Fruit fly (Drosophila melanogaster) whole organism, embryonic: ENCODE measurements around the gene CG15408.

Experiments used
- Ada2b ChIP-seq: fragments of 200-800 bp; sonication (Bioruptor generic); IDR thresholded peaks from 2 replicates; pipeline ENCODE4 v1.3.6; 2022; ENCODE audit warnings: missing biosample characterization, missing genetic modification characterization
- B-H1 ChIP-seq: fragments of 200-800 bp; sonication (Bioruptor generic); IDR thresholded peaks from 3 replicates; pipeline ENCODE4 v1.3.6; 2022; ENCODE audit warnings: missing biosample characterization, missing genetic modification characterization
- CG10274 ChIP-seq: fragments of 200-800 bp; sonication (Bioruptor generic); optimal IDR thresholded peaks from 3 replicates; lab custom pipeline; 2017; ENCODE audit warnings: missing biosample characterization, mild to moderate bottlenecking, missing genetic modification characterization
- CG11398 ChIP-seq: fragments of 200-800 bp; sonication (Bioruptor generic); optimal IDR thresholded peaks from 2 replicates; lab custom pipeline; 2016; ENCODE audit warnings: missing biosample characterization, missing genetic modification characterization
- CG11696 ChIP-seq: fragments of 200-800 bp; sonication (Bioruptor generic); IDR thresholded peaks from 2 replicates; pipeline ENCODE4 v1.3.6; 2022; ENCODE audit warnings: missing biosample characterization, missing genetic modification characterization
- CG12155 ChIP-seq: fragments of 200-800 bp; sonication (Bioruptor generic); optimal IDR thresholded peaks from 3 replicates; lab custom pipeline; 2016; ENCODE audit warnings: missing biosample characterization, missing genetic modification characterization
- CG12299 ChIP-seq: fragments of 200-800 bp; sonication (Bioruptor generic); optimal IDR thresholded peaks from 2 replicates; lab custom pipeline; 2018; ENCODE audit warnings: missing biosample characterization, mild to moderate bottlenecking, missing genetic modification characterization
- CG13775 ChIP-seq: fragments of 200-800 bp; sonication (Bioruptor generic); optimal IDR thresholded peaks from 3 replicates; lab custom pipeline; 2017; ENCODE audit warnings: missing biosample characterization, mild to moderate bottlenecking, missing genetic modification characterization
- CG14860 ChIP-seq: fragments of 200-800 bp; sonication (Bioruptor generic); IDR thresholded peaks from 3 replicates; pipeline ENCODE4 v1.3.6; 2022; ENCODE audit warnings: missing biosample characterization, missing genetic modification characterization; ENCODE audit not compliant: partially characterized antibody
- CG14965 ChIP-seq: fragments of 200-800 bp; sonication (Bioruptor generic); optimal IDR thresholded peaks from 2 replicates; lab custom pipeline; 2016; ENCODE audit warnings: missing biosample characterization, missing genetic modification characterization, borderline replicate concordance
- CG17612 ChIP-seq: fragments of 200-800 bp; sonication (Bioruptor generic); IDR thresholded peaks from 2 replicates; pipeline ENCODE4 v1.3.6; 2022; ENCODE audit warnings: missing biosample characterization, missing genetic modification characterization
- CG1832 ChIP-seq: fragments of 200-800 bp; sonication (Bioruptor generic); optimal IDR thresholded peaks from 2 replicates; lab custom pipeline; 2017; ENCODE audit warnings: missing biosample characterization, mild to moderate bottlenecking, missing genetic modification characterization, inconsistent platforms
- CG2199 ChIP-seq: fragments of 200-800 bp; sonication (Bioruptor generic); IDR thresholded peaks from 3 replicates; pipeline ENCODE4 v1.3.6; 2022; ENCODE audit warnings: missing biosample characterization, missing genetic modification characterization
- CG32532 ChIP-seq: fragments of 200-800 bp; sonication (Bioruptor generic); IDR thresholded peaks from 2 replicates; pipeline ENCODE4 v1.3.6; 2022; ENCODE audit warnings: missing biosample characterization, missing genetic modification characterization
- CG4820 ChIP-seq: fragments of 200-800 bp; sonication (Bioruptor generic); optimal IDR thresholded peaks from 3 replicates; lab custom pipeline; 2016; ENCODE audit warnings: missing biosample characterization, missing genetic modification characterization
- CG6813 ChIP-seq: fragments of 200-800 bp; sonication (Bioruptor generic); optimal IDR thresholded peaks from 2 replicates; lab custom pipeline; 2017; ENCODE audit warnings: missing biosample characterization, missing genetic modification characterization, mild to moderate bottlenecking, moderate library complexity, missing genetic modification reagents
- D19B ChIP-seq: fragments of 200-800 bp; sonication (Bioruptor generic); optimal IDR thresholded peaks from 2 replicates; lab custom pipeline; 2017; ENCODE audit warnings: missing biosample characterization, mild to moderate bottlenecking, missing genetic modification characterization
- Gug ChIP-seq: fragments of 200-800 bp; sonication (Bioruptor generic); IDR thresholded peaks from 4 replicates; pipeline ENCODE4 v1.3.6; 2022; ENCODE audit warnings: missing biosample characterization, missing genetic modification characterization
- Hmr ChIP-seq: fragments of 200-800 bp; sonication (Bioruptor generic); optimal IDR thresholded peaks from 3 replicates; lab custom pipeline; 2017; ENCODE audit warnings: mild to moderate bottlenecking, missing biosample characterization, missing genetic modification reagents, missing genetic modification characterization
- Jarid2 ChIP-seq: fragments of 200-800 bp; sonication (Bioruptor generic); optimal IDR thresholded peaks from 3 replicates; lab custom pipeline; 2017; ENCODE audit warnings: mild to moderate bottlenecking, missing biosample characterization, missing genetic modification reagents, missing genetic modification characterization
- Mad ChIP-seq: fragments of 200-800 bp; sonication (Bioruptor generic); optimal IDR thresholded peaks from 2 replicates; lab custom pipeline; 2016; ENCODE audit warnings: missing biosample characterization, missing genetic modification characterization
- Mrtf ChIP-seq: fragments of 200-800 bp; sonication (Bioruptor generic); IDR thresholded peaks from 3 replicates; pipeline ENCODE4 v1.3.6; 2022; ENCODE audit warnings: missing biosample characterization, missing genetic modification characterization
- NC2β ChIP-seq: fragments of 200-800 bp; sonication (Bioruptor generic); optimal IDR thresholded peaks from 2 replicates; lab custom pipeline; 2016; ENCODE audit warnings: missing biosample characterization, missing genetic modification characterization
- NFAT ChIP-seq: fragments of 200-800 bp; sonication (Bioruptor generic); IDR thresholded peaks from 2 replicates; pipeline ENCODE4 v1.3.6; 2022; ENCODE audit warnings: missing biosample characterization, missing genetic modification characterization
- Neu2 ChIP-seq: fragments of 200-800 bp; sonication (Bioruptor generic); optimal IDR thresholded peaks from 3 replicates; lab custom pipeline; 2016; ENCODE audit warnings: missing biosample characterization, missing genetic modification characterization, borderline replicate concordance
- Oaz ChIP-seq: fragments of 200-800 bp; sonication (Bioruptor generic); IDR thresholded peaks from 2 replicates; pipeline ENCODE4 v1.3.6; 2022; ENCODE audit warnings: missing biosample characterization, missing genetic modification characterization
- Pdp1 ChIP-seq, 2 experiments: fragments of 200-800 bp; sonication (Bioruptor generic); optimal IDR thresholded peaks; 3 replicates each; lab custom pipeline; 2016; ENCODE audit warnings: missing biosample characterization in 2 of 2, missing genetic modification characterization in 2 of 2, mild to moderate bottlenecking in 1 of 2, moderate library complexity in 1 of 2
- Vsx1 ChIP-seq: fragments of 200-800 bp; sonication (Bioruptor generic); optimal IDR thresholded peaks from 2 replicates; lab custom pipeline; 2017; ENCODE audit warnings: missing biosample characterization, mild to moderate bottlenecking, missing genetic modification characterization, missing genetic modification reagents
- Xbp1 ChIP-seq: fragments of 200-800 bp; sonication (Bioruptor generic); optimal IDR thresholded peaks from 3 replicates; lab custom pipeline; 2016; ENCODE audit warnings: missing biosample characterization, mild to moderate bottlenecking, missing genetic modification characterization
- cad ChIP-seq: fragments of >200 bp; optimal IDR thresholded peaks from 2 replicates; lab custom pipeline; 2017; ENCODE audit warnings: missing biosample characterization, missing genetic modification characterization
- dan ChIP-seq: fragments of 200-800 bp; sonication (Bioruptor generic); IDR thresholded peaks from 2 replicates; pipeline ENCODE4 v1.3.6; 2022; ENCODE audit warnings: missing biosample characterization, missing genetic modification characterization
- dimm ChIP-seq: fragments of 200-800 bp; sonication (Bioruptor generic); IDR thresholded peaks from 2 replicates; pipeline ENCODE4 v1.3.6; 2022; ENCODE audit warnings: missing biosample characterization, missing genetic modification characterization
- eyg ChIP-seq: fragments of 200-800 bp; sonication (Bioruptor generic); optimal IDR thresholded peaks from 3 replicates; lab custom pipeline; 2016; ENCODE audit warnings: missing biosample characterization, missing genetic modification characterization
- gcm ChIP-seq: fragments of 200-800 bp; sonication (Bioruptor generic); optimal IDR thresholded peaks from 2 replicates; lab custom pipeline; 2019; ENCODE audit warnings: missing biosample characterization, mild to moderate bottlenecking, missing genetic modification characterization, moderate library complexity
- grn ChIP-seq: fragments of 200-800 bp; sonication (Bioruptor generic); optimal IDR thresholded peaks from 3 replicates; lab custom pipeline; 2017; ENCODE audit warnings: missing biosample characterization, missing genetic modification characterization
- gsb ChIP-seq: fragments of 200-800 bp; sonication (Bioruptor generic); IDR thresholded peaks from 2 replicates; pipeline ENCODE4 v1.3.6; 2022; ENCODE audit warnings: missing biosample characterization, missing genetic modification characterization
- hkb ChIP-seq, 2 experiments: fragments of 200-800 bp in 1 of 2; fragments of >200 bp in 1 of 2; sonication (Bioruptor generic) in 1 of 2; IDR thresholded peaks in 1 of 2; optimal IDR thresholded peaks in 1 of 2; 2 replicates each; pipeline versions ENCODE4 v1.3.6 to Lab custom; 2017 to 2022; ENCODE audit warnings: missing biosample characterization in 1 of 2, missing genetic modification characterization in 1 of 2
- nau ChIP-seq: fragments of 200-800 bp; sonication (Bioruptor generic); optimal IDR thresholded peaks from 3 replicates; lab custom pipeline; 2017; ENCODE audit warnings: missing biosample characterization, mild to moderate bottlenecking, missing genetic modification characterization, missing genetic modification reagents
- p53 ChIP-seq: fragments of 200-800 bp; sonication (Bioruptor generic); optimal IDR thresholded peaks from 2 replicates; lab custom pipeline; 2016; ENCODE audit warnings: missing biosample characterization, missing genetic modification characterization
- peb ChIP-seq: fragments of 200-800 bp; sonication (Bioruptor generic); IDR thresholded peaks from 2 replicates; pipeline ENCODE4 v1.3.6; 2022; ENCODE audit warnings: missing biosample characterization, missing genetic modification characterization
- phol ChIP-seq: fragments of 200-800 bp; sonication (Bioruptor generic); optimal IDR thresholded peaks from 3 replicates; lab custom pipeline; 2018; ENCODE audit warnings: missing biosample characterization, mild to moderate bottlenecking, missing genetic modification characterization, moderate library complexity
- psq ChIP-seq: fragments of 200-800 bp; sonication (Bioruptor generic); optimal IDR thresholded peaks from 2 replicates; lab custom pipeline; 2017; ENCODE audit warnings: missing biosample characterization, missing genetic modification characterization
- ranshi ChIP-seq: fragments of 200-800 bp; sonication (Bioruptor generic); IDR thresholded peaks from 2 replicates; pipeline ENCODE4 v1.3.6; 2022; ENCODE audit warnings: missing biosample characterization, missing genetic modification characterization
- rib ChIP-seq: fragments of 200-800 bp; sonication (Bioruptor generic); IDR thresholded peaks from 2 replicates; pipeline ENCODE4 v1.3.6; 2022; ENCODE audit warnings: missing biosample characterization, missing genetic modification characterization
- ro ChIP-seq: fragments of 200-800 bp; sonication (Bioruptor generic); IDR thresholded peaks from 2 replicates; pipeline ENCODE4 v1.3.6; 2022; ENCODE audit warnings: missing biosample characterization, missing genetic modification characterization
- sisA ChIP-seq: fragments of 200-800 bp; sonication (Bioruptor generic); IDR thresholded peaks from 2 replicates; pipeline ENCODE4 v1.3.6; 2022; ENCODE audit warnings: missing biosample characterization, missing genetic modification characterization
- stwl ChIP-seq: fragments of 200-800 bp; sonication (Bioruptor generic); optimal IDR thresholded peaks from 3 replicates; lab custom pipeline; 2018; ENCODE audit warnings: missing biosample characterization, mild to moderate bottlenecking, missing genetic modification characterization, moderate library complexity
- usp ChIP-seq: fragments of >200 bp; optimal IDR thresholded peaks from 2 replicates; lab custom pipeline; 2017; ENCODE audit warnings: missing biosample characterization, missing genetic modification characterization
- wdn ChIP-seq: fragments of 200-800 bp; sonication (Bioruptor generic); IDR thresholded peaks from 2 replicates; pipeline ENCODE4 v1.3.6; 2022; ENCODE audit warnings: missing biosample characterization, missing genetic modification characterization

The CG15408 gene

DNA sequence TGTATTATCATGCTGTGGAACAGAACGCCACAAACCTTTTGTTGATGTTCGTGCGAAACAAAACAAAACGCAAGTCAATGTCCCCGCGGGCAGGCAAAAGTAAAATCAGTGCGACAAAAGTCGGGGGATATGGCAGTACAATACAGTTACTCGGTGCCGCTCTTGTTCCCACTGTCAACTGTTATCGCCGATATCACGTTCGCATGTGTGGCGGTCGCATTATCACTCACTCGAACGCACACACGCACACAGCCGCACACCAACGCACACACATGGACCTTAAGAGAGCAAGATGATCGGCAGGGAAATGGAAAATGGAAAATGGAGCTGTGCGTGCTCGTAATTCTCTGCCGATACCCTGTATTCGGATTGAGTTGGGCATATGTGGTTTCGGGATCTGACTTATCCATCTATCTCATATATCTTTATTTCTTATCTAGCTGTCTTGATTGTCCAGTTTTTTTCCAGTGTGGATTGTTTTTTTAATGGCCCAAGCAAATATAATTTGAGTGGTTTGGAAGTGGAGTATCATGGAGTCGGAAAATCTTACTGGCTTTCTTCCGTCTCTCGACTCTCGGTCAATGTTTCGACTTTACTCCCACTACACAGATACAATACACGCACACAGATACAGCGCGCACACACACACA is 6.1 kb downstream of the CG15408 start (continued):
- peak; percentile 7 for TF ChIP-seq CG14965
- TF ChIP-seq Pdp1 (GFP tag; optimal IDR thresholded peaks at IDR 0.05; lab: Kevin White, UChicago), result peak; percentile 3 to 78
- peak; percentile 79 for TF ChIP-seq CG11398 (GFP tag; lab: Kevin White, UChicago)
- no peak for TF ChIP-seq CG12299 (tag; lab: Kevin White, UChicago)
- TF ChIP-seq CG12155 (GFP tag; lab: Kevin White, UChicago), result peak; percentile 47
- TF ChIP-seq wdn (GFP tag; lab: Robert Waterston, UW), result peak; percentile 30; the same call in 1 of the 2 replicates
- TF ChIP-seq NC2β (GFP tag; lab: Kevin White, UChicago), result peak; percentile 90
- peak; percentile 18 for TF ChIP-seq eyg (GFP tag; lab: Kevin White, UChicago)
- TF ChIP-seq D19B (GFP tag; lab: Kevin White, UChicago), result peak; percentile 89
- TF ChIP-seq dimm (GFP tag; lab: Robert Waterston, UW), result 0 out of 2 replicates have a peak, but pooled peaks have one; percentile 10
- no peak for TF ChIP-seq rib (GFP tag; lab: Robert Waterston, UW)
- TF ChIP-seq Ada2b (GFP tag; lab: Robert Waterston, UW), result peak; percentile 65
- TF ChIP-seq ranshi (GFP tag; lab: Robert Waterston, UW), result peak; percentile 68; the same call in 1 of the 2 replicates
- TF ChIP-seq grn (GFP tag; lab: Kevin White, UChicago), result no peak
- no peak for TF ChIP-seq CG10274
- TF ChIP-seq Neu2 (GFP tag; lab: Kevin White, UChicago), result no peak
- TF ChIP-seq Hmr, result peak; percentile 41
- no peak for TF ChIP-seq CG14860 (GFP tag; lab: Robert Waterston, UW)
- TF ChIP-seq peb (GFP tag; lab: Robert Waterston, UW), result peak; percentile 80
- peak; percentile 54 for TF ChIP-seq Vsx1 (GFP tag; lab: Kevin White, UChicago)
- no peak for TF ChIP-seq gsb (GFP tag; lab: Robert Waterston, UW)
- TF ChIP-seq nau (GFP tag; lab: Kevin White, UChicago), result no peak
- peak; percentile 72 for TF ChIP-seq Mad
- peak; percentile 66; the same call in 1 of the 2 replicates for TF ChIP-seq ro (GFP tag; lab: Robert Waterston, UW)
- peak; percentile 8 for TF ChIP-seq Jarid2 (GFP tag; lab: Kevin White, UChicago)
- TF ChIP-seq Gug, result peak; percentile 75; the same call in 3 of the 4 replicates
- peak; percentile 89 for TF ChIP-seq phol (tag; lab: Kevin White, UChicago)
- peak; percentile 9 for TF ChIP-seq stwl (tag; lab: Kevin White, UChicago)
- no peak for TF ChIP-seq usp (GFP tag; lab: Kevin White, UChicago)
- TF ChIP-seq CG6813, result peak; percentile 43
- peak; percentile 74 for TF ChIP-seq B-H1 (GFP tag; lab: Robert Waterston, UW)
- TF ChIP-seq CG13775, result peak; percentile 25
- no peak for TF ChIP-seq Oaz (GFP tag; lab: Robert Waterston, UW)
- TF ChIP-seq psq (GFP tag; lab: Kevin White, UChicago), result peak; percentile 52
- peak; percentile 67; the same call in 1 of the 3 replicates for TF ChIP-seq CG2199
- no peak for TF ChIP-seq CG1832 (GFP tag; lab: Kevin White, UChicago)
- TF ChIP-seq hkb (optimal IDR thresholded peaks at IDR 0.05; lab: Kevin White, UChicago), result no peak
- peak; percentile 55; the same call in 1 of the 2 replicates for TF ChIP-seq hkb (GFP tag; IDR thresholded peaks at IDR 0.05; lab: Robert Waterston, UW)
- TF ChIP-seq gcm (GFP tag; lab: Kevin White, UChicago), result no peak
- TF ChIP-seq dan (GFP tag; lab: Robert Waterston, UW), result peak; percentile 50; the same call in 1 of the 2 replicates
- peak; percentile 64; the same call in 1 of the 3 replicates for TF ChIP-seq Mrtf (GFP tag; lab: Robert Waterston, UW)
- peak; percentile 38; the same call in 1 of the 2 replicates for TF ChIP-seq CG32532 (GFP tag; lab: Robert Waterston, UW)
- peak; percentile 80 for TF ChIP-seq Xbp1 (GFP tag; lab: Kevin White, UChicago)
- no peak for TF ChIP-seq CG11696 (GFP tag; lab: Robert Waterston, UW)
- TF ChIP-seq CG17612 (GFP tag; lab: Robert Waterston, UW), result no peak
- peak; percentile 91 for TF ChIP-seq sisA (GFP tag; lab: Robert Waterston, UW)
- no peak for TF ChIP-seq NFAT (GFP tag; lab: Robert Waterston, UW)
- no peak for TF ChIP-seq cad (GFP tag; lab: Kevin White, UChicago)
- TF ChIP-seq CG4820 (GFP tag; lab: Kevin White, UChicago), result peak; percentile 85
- TF ChIP-seq p53, result peak; percentile 67
